Worm (Caenorhabditis elegans): ENCODE results near the gene F26G1.1.

The F26G1.1 gene

DNA sequence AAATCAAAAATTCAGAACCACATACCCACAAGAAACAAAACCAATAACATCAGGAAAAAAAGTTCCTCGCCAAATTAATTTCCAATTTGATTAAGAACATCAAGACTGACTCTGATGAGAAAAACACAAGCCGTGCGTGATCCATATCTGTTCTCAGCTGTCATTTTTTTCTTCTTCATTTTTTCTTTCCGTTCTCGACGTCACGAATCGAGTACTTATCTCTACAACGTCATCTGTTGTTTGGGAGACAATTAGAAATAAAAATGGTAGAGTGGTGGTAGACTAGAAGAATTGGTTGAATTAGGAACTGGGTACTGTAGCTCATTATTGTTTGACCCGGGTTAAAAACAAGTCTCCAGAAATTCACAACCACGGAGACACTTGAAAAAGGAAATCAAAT is 30.4 kb upstream of the F26G1.1 start:
- TF ChIP-seq sox-2 (GFP tag; IDR thresholded peaks at IDR 0.05), result no peak
- no peak for TF ChIP-seq dve-1 (tag; optimal IDR thresholded peaks at IDR 0.05)
- no peak for TF ChIP-seq ttx-3 (tag; optimal IDR thresholded peaks at IDR 0.05)
- TF ChIP-seq lin-11 (tag; optimal IDR thresholded peaks at IDR 0.05), result no peak
- TF ChIP-seq ahr-1 (tag; optimal IDR thresholded peaks at IDR 0.05), result no peak

DNA sequence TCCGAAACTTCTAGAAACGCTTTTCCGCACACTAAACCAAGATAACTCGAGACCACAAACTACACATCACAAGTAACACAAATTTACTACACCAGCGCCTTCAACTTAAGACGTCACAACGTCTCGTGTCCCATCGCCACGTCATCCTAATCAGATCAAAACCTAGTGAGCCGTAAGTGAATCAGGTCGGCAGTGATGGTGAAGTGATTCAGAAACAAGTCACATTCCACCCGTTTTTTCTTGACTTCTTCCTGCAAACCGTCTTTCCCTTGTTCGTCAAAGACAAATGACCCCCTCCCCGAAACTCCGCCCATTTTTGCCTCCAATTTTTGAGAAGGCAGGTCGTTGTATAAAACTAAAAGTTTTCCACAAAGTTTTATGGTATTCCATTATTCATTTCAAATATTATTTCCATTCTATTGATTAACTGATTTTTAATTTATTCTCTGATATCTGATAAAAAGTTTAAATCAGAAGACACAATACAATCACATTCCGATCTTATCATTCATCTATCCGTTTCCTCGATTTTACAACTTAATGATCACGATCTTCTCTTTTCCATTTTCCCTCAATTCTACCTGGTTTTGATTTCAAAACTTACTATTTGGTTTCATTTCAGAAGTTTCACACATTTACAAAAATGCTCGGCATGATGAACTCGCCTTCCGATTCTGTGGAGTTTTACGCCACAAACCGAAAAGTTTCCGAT is 28.7 kb upstream of the F26G1.1 start, which contains the start of gene F26G1.2:
F26G1.2 (plus strand) TSS at position 508 of the 712 bp plus-strand sequence.
- TF ChIP-seq madf-2 (tag; optimal IDR thresholded peaks at IDR 0.05) (no peak), sox-4 (tag; optimal IDR thresholded peaks at IDR 0.05) (no peak), odd-2 (tag; optimal IDR thresholded peaks at IDR 0.05) (no peak), T23F11.4 (GFP tag; optimal IDR thresholded peaks at IDR 0.05) (no peak), fax-1 (tag; optimal IDR thresholded peaks at IDR 0.05) (no peak), npax-4 (tag; optimal IDR thresholded peaks at IDR 0.05) (no peak), nfya-1 (tag; optimal IDR thresholded peaks at IDR 0.05) (no peak), sdc-2 (tag; optimal IDR thresholded peaks at IDR 0.05) (no peak), K02D7.2 (tag; optimal IDR thresholded peaks at IDR 0.05) (no peak)

DNA sequence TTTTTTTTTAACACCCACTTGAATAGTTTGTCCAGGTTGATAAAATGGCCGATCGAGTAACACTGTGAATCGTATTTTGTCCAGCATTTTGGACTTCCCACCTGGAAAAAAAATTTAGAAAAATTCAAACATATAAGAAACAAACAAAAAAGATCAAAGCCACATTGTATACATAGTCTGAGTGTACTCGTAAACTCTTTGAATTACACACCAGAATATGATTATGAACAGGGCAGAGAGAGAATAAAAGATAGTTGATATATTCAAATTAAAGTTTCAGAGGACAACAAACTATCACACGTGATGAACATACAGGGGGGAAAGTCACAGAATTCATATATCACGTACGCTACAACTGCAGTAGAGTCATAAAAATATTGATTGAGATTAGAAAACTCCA is 25.1 kb upstream of the F26G1.1 start, which contains the start of gene ttm-2:
ttm-2 (minus strand) TSS at position 101 of the 400 bp plus-strand sequence.
- TF ChIP-seq elt-2 (tag; optimal IDR thresholded peaks at IDR 0.05) (no peak), ref-2 (tag; optimal IDR thresholded peaks at IDR 0.05) (no peak), madf-2 (tag; optimal IDR thresholded peaks at IDR 0.05) (no peak), gmeb-2 (tag; optimal IDR thresholded peaks at IDR 0.05) (no peak)

DNA sequence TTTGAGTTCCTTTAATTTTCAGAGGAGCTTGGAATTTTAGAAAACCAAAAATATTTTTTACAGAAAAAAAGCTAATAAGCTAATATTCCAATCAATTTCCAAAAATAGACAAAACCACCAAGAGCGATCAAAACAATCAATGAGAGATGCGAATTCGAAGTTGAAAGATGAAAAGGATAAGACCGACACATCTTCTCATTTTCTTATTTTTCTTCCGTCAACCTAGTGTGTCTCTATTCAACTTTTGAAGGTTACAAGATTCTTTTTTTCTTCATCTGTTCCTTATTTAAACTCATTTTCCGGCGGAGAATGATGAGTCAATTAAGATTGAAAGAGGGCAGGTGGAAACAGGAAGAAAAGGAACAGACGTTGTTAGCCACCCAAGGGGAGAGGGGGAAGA is 23.8 kb upstream of the F26G1.1 start:
- TF ChIP-seq sox-4 (tag; optimal IDR thresholded peaks at IDR 0.05) (no peak), ttx-3 (tag; optimal IDR thresholded peaks at IDR 0.05) (no peak), hlh-6 (tag; optimal IDR thresholded peaks at IDR 0.05) (no peak), madf-2 (tag; optimal IDR thresholded peaks at IDR 0.05) (no peak), ceh-19 (GFP tag; optimal IDR thresholded peaks at IDR 0.05) (no peak), tbx-7 (tag; optimal IDR thresholded peaks at IDR 0.05) (no peak), ceh-9 (tag; optimal IDR thresholded peaks at IDR 0.05) (no peak), dve-1 (tag; optimal IDR thresholded peaks at IDR 0.05) (no peak), Y22D7AL.16 (tag; optimal IDR thresholded peaks at IDR 0.05) (no peak), ceh-34 (tag; optimal IDR thresholded peaks at IDR 0.05) (no peak), ceh-22 (tag; optimal IDR thresholded peaks at IDR 0.05) (no peak), pat-9 (tag; optimal IDR thresholded peaks at IDR 0.05) (no peak)

DNA sequence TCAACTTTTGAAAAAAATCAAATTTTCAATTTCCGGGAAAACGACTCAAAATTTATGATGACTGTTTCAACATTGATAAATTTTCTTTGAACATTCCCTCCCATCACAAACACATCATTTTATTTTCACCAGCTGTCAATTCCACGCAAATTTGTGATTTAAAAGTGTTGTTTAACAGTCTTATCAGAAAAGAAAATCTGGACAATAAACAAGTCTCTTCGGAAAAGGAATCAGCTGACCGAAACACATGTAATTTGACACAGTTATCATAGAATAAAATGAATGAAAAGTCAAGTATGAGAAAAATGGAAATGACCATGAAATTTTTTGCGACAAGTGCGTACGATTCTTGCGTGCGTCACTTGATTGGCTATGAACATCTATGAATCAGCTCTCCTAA is 22.3 kb upstream of the F26G1.1 start:
- TF ChIP-seq ztf-16 (tag; optimal IDR thresholded peaks at IDR 0.05) (no peak), hlh-15 (tag; optimal IDR thresholded peaks at IDR 0.05) (no peak), ceh-45 (GFP tag; IDR thresholded peaks at IDR 0.05) (no peak), odd-2 (tag; optimal IDR thresholded peaks at IDR 0.05) (no peak)

DNA sequence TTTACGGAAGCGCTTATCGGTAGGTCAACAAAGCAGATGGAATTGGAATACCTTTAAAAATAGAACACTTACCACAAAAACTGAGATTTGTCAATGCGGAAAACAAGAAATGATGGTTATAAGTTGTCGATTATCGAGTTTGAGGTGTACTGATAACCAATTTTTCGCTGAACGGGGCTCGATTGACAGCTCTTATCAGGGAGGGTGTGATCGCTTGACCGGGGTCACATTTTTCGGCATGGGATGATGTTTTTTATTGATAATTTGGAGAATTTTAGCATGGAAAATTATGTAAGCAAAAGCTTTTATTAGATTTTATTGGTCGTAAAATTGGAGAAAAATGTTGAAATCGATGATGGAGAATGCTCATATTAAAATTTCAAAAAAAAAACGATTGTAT is 21.5 kb upstream of the F26G1.1 start:
- peak; percentile 97 for TF ChIP-seq elt-2 (tag; optimal IDR thresholded peaks at IDR 0.05)
- no peak for TF ChIP-seq hlh-13 (GFP tag; optimal IDR thresholded peaks at IDR 0.05)

DNA sequence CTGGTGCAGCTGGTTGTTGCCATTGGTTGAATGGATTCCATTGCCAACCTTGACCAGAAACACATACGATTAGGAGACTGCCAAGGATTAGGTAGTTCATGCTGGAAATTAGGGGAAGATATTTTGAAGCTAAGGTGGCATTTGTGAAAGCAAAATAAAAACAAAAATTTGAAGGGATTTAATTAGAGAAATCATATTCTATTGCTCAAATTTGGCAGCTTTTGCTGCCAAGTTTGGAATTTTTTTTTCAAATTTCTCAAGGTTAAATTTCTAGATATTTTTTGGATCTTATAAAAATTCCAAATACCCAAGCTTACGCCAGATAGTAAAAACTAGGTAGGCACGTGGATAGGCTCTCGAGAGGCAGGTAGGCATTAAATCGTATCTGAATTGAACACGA is 20.1 kb upstream of the F26G1.1 start, which contains the start of gene F26G1.5:
F26G1.5 (minus strand) TSS at position 101 of the 400 bp plus-strand sequence.
- no peak for TF ChIP-seq tbx-2 (tag; optimal IDR thresholded peaks at IDR 0.05)
- TF ChIP-seq unc-86 (tag; optimal IDR thresholded peaks at IDR 0.05), result no peak
- TF ChIP-seq dve-1 (tag; optimal IDR thresholded peaks at IDR 0.05), result no peak
- no peak for TF ChIP-seq hlh-13 (GFP tag; optimal IDR thresholded peaks at IDR 0.05)
- TF ChIP-seq ref-2 (tag; optimal IDR thresholded peaks at IDR 0.05), result no peak
- TF ChIP-seq ceh-22 (tag; optimal IDR thresholded peaks at IDR 0.05), result no peak
- no peak for TF ChIP-seq Y22D7AL.16 (tag; optimal IDR thresholded peaks at IDR 0.05)
- no peak for TF ChIP-seq zip-5 (tag; optimal IDR thresholded peaks at IDR 0.05)
- TF ChIP-seq pha-4 (tag; optimal IDR thresholded peaks at IDR 0.05), result no peak
